Worm (Caenorhabditis elegans) whole organism, mixed stage, embryonic: ENCODE results near the gene Y39B6A.37.

Experiments
- elt-3 ChIP-seq: fragments of 150-350 bp; optimal IDR thresholded peaks from 2 replicates; lab custom pipeline; 2014; ENCODE audit warnings: missing biosample characterization, missing genetic modification characterization
- flh-1 ChIP-seq: fragments of 200-800 bp; sonication (Bioruptor generic); optimal IDR thresholded peaks from 2 replicates; lab custom pipeline; 2018; ENCODE audit warnings: mild to moderate bottlenecking, missing genetic modification characterization, moderate library complexity, missing compliant biosample characterization
- ham-2 ChIP-seq: fragments of 200-800 bp; sonication (Bioruptor generic); optimal IDR thresholded peaks from 2 replicates; lab custom pipeline; 2018; ENCODE audit warnings: mild to moderate bottlenecking, missing genetic modification characterization, missing compliant biosample characterization
- mep-1 ChIP-seq: fragments of 150-350 bp; optimal IDR thresholded peaks from 2 replicates; lab custom pipeline; 2017; ENCODE audit warnings: missing biosample characterization, missing genetic modification reagents, missing genetic modification characterization, inconsistent platforms
- mls-2 ChIP-seq: sonication (generic microtip); optimal IDR thresholded peaks from 2 replicates; lab custom pipeline; 2016; ENCODE audit warnings: mild to moderate bottlenecking, missing genetic modification characterization, moderate library complexity, missing compliant biosample characterization
- nhr-2 ChIP-seq: fragments of 150-350 bp; optimal IDR thresholded peaks from 2 replicates; lab custom pipeline; 2014; ENCODE audit warnings: missing biosample characterization, missing genetic modification characterization
- pha-4 ChIP-seq: fragments of 150-350 bp; optimal IDR thresholded peaks from 2 replicates; lab custom pipeline; 2018; ENCODE audit warnings: missing biosample characterization, missing genetic modification reagents, missing genetic modification characterization
- snpc-4 ChIP-seq: fragments of 150-350 bp; optimal IDR thresholded peaks from 2 replicates; lab custom pipeline; 2014; ENCODE audit warnings: missing biosample characterization, missing genetic modification characterization
- unc-62 ChIP-seq: fragments of 150-350 bp; optimal IDR thresholded peaks from 2 replicates; lab custom pipeline; 2014; ENCODE audit warnings: missing biosample characterization, missing genetic modification reagents, missing genetic modification characterization

Y39B6A.37 gene

DNA sequence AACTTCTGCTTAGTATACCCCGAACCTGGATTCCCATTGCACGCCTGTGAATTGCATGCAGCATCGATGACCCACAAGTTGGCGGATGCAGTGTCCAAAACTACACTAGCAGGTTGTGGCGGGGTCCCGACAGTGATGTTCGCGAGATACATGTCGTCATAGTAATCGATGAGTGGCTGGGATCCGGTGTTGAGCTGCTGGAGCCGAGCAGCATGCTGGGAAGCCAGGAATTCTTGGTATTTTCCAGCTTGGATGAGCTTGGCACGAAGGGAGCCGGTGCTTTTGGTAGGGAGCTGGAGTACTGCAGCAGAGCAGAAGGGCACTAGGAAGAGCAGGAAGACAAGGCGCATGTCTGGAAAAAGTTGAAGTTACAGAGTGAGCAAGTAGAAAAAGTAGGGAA is 51.6 kb downstream of the Y39B6A.37 start, which contains the start of gene asp-16:
Gene asp-16 (minus strand): TSS at position 350 of the 400 bp plus-strand sequence.
- TF ChIP-seq pha-4 (tag; lab: Kevin White, UChicago): no peak
- no peak for TF ChIP-seq snpc-4 (tag; lab: Kevin White, UChicago)
- TF ChIP-seq mls-2 (tag; lab: Kevin White, UChicago): no peak
- no peak for TF ChIP-seq flh-1 (GFP tag; lab: Kevin White, UChicago)
- no peak for TF ChIP-seq mep-1 (tag; lab: Kevin White, UChicago)
- no peak for TF ChIP-seq nhr-2
- no peak for TF ChIP-seq ham-2 (GFP tag; lab: Kevin White, UChicago)
- TF ChIP-seq elt-3 (tag; lab: Kevin White, UChicago): no peak
- TF ChIP-seq unc-62: no peak
